Fruit fly (Drosophila melanogaster): ENCODE results near the gene CG9981.

CG9981 gene

DNA sequence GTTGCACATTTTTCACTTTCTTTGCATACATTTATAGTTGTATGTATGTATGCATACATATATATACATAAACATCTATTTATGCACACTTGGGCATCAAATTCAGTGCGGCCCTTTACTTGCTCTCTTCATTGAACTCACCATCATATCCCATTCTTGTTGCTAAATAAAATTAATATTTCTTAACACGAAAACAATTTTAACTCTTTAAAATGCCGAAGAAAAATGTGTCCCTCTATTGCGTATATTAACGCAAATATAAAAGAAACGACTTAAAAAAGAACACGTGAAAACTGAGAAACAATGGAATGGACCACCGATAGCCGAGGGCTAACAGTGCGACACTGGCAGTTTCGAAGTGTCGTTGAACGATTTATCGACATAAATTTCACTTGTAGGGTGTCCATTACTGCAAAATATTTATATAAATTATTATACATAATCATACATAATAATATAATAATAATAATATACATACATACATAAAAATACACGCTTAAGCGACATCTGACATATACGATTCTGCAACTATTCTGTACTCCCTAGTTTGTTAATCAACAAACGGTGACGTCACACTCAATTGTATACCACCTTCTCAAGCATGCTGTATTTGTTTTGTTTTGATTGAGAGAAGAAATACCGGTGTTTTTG, 46.1 kb downstream of the CG9981 start, which contains the start of the genes U2af50 and PIG-Q (continued):
- peak; percentile 93 for TF ChIP-seq fd3F (GFP tag; optimal IDR thresholded peaks at IDR 0.05)
- peak; percentile 32 for TF ChIP-seq jumu (GFP tag; optimal IDR thresholded peaks at IDR 0.05)
- TF ChIP-seq CG11504 (tag; optimal IDR thresholded peaks at IDR 0.05) = peak; percentile 93
- peak; percentile 60 for TF ChIP-seq CG3838 (GFP tag; optimal IDR thresholded peaks at IDR 0.05)
- no peak for TF ChIP-seq CG30431 (GFP tag; optimal IDR thresholded peaks at IDR 0.05)
- no peak for TF ChIP-seq CG10321 (GFP tag; IDR thresholded peaks at IDR 0.05)
- peak; percentile 84 for TF ChIP-seq CG18476 (GFP tag; optimal IDR thresholded peaks at IDR 0.05)
- TF ChIP-seq unc-4 (GFP tag; IDR thresholded peaks at IDR 0.05; ENCODE audit: partially characterized antibody) = peak; percentile 42; the same call in 1 of the 2 replicates
- TF ChIP-seq CG31224 (GFP tag; IDR thresholded peaks at IDR 0.05) = peak; percentile 86
- no peak for TF ChIP-seq tna (GFP tag; IDR thresholded peaks at IDR 0.05; ENCODE audit: partially characterized antibody)
- peak; percentile 15 for TF ChIP-seq disco-r (GFP tag; optimal IDR thresholded peaks at IDR 0.05)
- TF ChIP-seq odd (GFP tag; optimal IDR thresholded peaks at IDR 0.05) = peak; percentile 83
- TF ChIP-seq CG13123 (GFP tag; optimal IDR thresholded peaks at IDR 0.05) = peak; percentile 85
- peak; percentile 88 for TF ChIP-seq MBD-R2 (GFP tag; IDR thresholded peaks at IDR 0.05)
- TF ChIP-seq Drgx (GFP tag; IDR thresholded peaks at IDR 0.05) = peak; percentile 87
- 0 out of 3 replicates have a peak, but pooled peaks have one; percentile 34 for TF ChIP-seq Opbp (GFP tag; IDR thresholded peaks at IDR 0.05; ENCODE audit: partially characterized antibody)
- TF ChIP-seq tgo (GFP tag; IDR thresholded peaks at IDR 0.05) = peak; percentile 93
- no peak for TF ChIP-seq btn (GFP tag; optimal IDR thresholded peaks at IDR 0.05)
- no peak for TF ChIP-seq abd-A (tag; optimal IDR thresholded peaks at IDR 0.05)
- TF ChIP-seq az2 (GFP tag; optimal IDR thresholded peaks at IDR 0.05) = peak; percentile 92
- TF ChIP-seq chm (GFP tag; IDR thresholded peaks at IDR 0.05) = no peak
- no peak for TF ChIP-seq hth (optimal IDR thresholded peaks at IDR 0.05)
- TF ChIP-seq prd (optimal IDR thresholded peaks at IDR 0.05) = no peak
- TF ChIP-seq prd (GFP tag; IDR thresholded peaks at IDR 0.05) = peak; percentile 96
- TF ChIP-seq CG11695 (GFP tag; IDR thresholded peaks at IDR 0.05) = peak; percentile 90
- no peak for TF ChIP-seq tio (GFP tag; optimal IDR thresholded peaks at IDR 0.05)
- TF ChIP-seq CG4854 (GFP tag; optimal IDR thresholded peaks at IDR 0.05) = peak; percentile 52
- TF ChIP-seq CG11723 (GFP tag; optimal IDR thresholded peaks at IDR 0.05) = peak; percentile 87
- peak; percentile 80 for TF ChIP-seq D19B (GFP tag; optimal IDR thresholded peaks at IDR 0.05)
- no peak for TF ChIP-seq repo (GFP tag; optimal IDR thresholded peaks at IDR 0.05)
- TF ChIP-seq z (GFP tag; IDR thresholded peaks at IDR 0.05) = no peak
- TF ChIP-seq hkb (optimal IDR thresholded peaks at IDR 0.05) = no peak
- peak; percentile 93 for TF ChIP-seq hkb (GFP tag; IDR thresholded peaks at IDR 0.05)
- TF ChIP-seq ash1 (GFP tag; optimal IDR thresholded peaks at IDR 0.05) = no peak
- peak; percentile 57 for TF ChIP-seq Scr (GFP tag; IDR thresholded peaks at IDR 0.05; ENCODE audit: partially characterized antibody)
- TF ChIP-seq CG10147 (GFP tag; optimal IDR thresholded peaks at IDR 0.05) = peak; percentile 88
- TF ChIP-seq CG10959 (GFP tag; IDR thresholded peaks at IDR 0.05) = peak; percentile 87
- no peak; the same call in 1 of the 2 replicates for TF ChIP-seq lmd (GFP tag; IDR thresholded peaks at IDR 0.05)
- peak; percentile 86 for TF ChIP-seq CG6254 (GFP tag; optimal IDR thresholded peaks at IDR 0.05)
- TF ChIP-seq Dek (tag; optimal IDR thresholded peaks at IDR 0.05) = no peak
- peak; percentile 32 for TF ChIP-seq CG3163 (GFP tag; optimal IDR thresholded peaks at IDR 0.05)
- TF ChIP-seq sr (GFP tag; IDR thresholded peaks at IDR 0.05) = no peak
- TF ChIP-seq Sox102F (GFP tag; optimal IDR thresholded peaks at IDR 0.05) = peak; percentile 95
- TF ChIP-seq HHEX (GFP tag; optimal IDR thresholded peaks at IDR 0.05) = peak; percentile 91
- TF ChIP-seq HLH4C (GFP tag; IDR thresholded peaks at IDR 0.05; ENCODE audit: partially characterized antibody) = peak; percentile 42; the same call in 1 of the 3 replicates
- peak; percentile 95 for TF ChIP-seq CG13775 (GFP tag; optimal IDR thresholded peaks at IDR 0.05)
- no peak; the same call in 1 of the 2 replicates for TF ChIP-seq stc (GFP tag; IDR thresholded peaks at IDR 0.05)
- peak; percentile 93; the same call in 1 of the 3 replicates for TF ChIP-seq dysf (GFP tag; IDR thresholded peaks at IDR 0.05)
- TF ChIP-seq CG11456 (GFP tag; IDR thresholded peaks at IDR 0.05) = no peak
- peak; percentile 74; the same call in 1 of the 2 replicates for TF ChIP-seq cas (GFP tag; IDR thresholded peaks at IDR 0.05)
- TF ChIP-seq CG10654 (GFP tag; optimal IDR thresholded peaks at IDR 0.05) = peak; percentile 91
